Fruit fly (Drosophila melanogaster) whole organism, embryonic: Measurements from ENCODE around the gene Msh6.

Experiments used
- Bgb ChIP-seq: fragments of 200-800 bp; sonication (Bioruptor generic); IDR thresholded peaks from 2 replicates; pipeline ENCODE4 v1.3.6; 2022; ENCODE audit warnings: missing biosample characterization, missing genetic modification characterization; ENCODE audit not compliant: partially characterized antibody
- C15 ChIP-seq: fragments of 200-800 bp; sonication (Bioruptor generic); IDR thresholded peaks from 3 replicates; pipeline ENCODE4 v1.3.6; 2022; ENCODE audit warnings: missing biosample characterization, missing genetic modification characterization
- CG10267 ChIP-seq: fragments of 200-800 bp; sonication (Bioruptor generic); optimal IDR thresholded peaks from 2 replicates; lab custom pipeline; 2018; ENCODE audit warnings: missing biosample characterization, mild to moderate bottlenecking, missing genetic modification characterization, moderate library complexity
- CG11560 ChIP-seq: fragments of 200-800 bp; sonication (Bioruptor generic); IDR thresholded peaks from 3 replicates; pipeline ENCODE4 v1.3.6; 2022; ENCODE audit warnings: missing biosample characterization, missing genetic modification characterization
- CG12659 ChIP-seq: fragments of 200-800 bp; sonication (Bioruptor generic); optimal IDR thresholded peaks from 3 replicates; lab custom pipeline; 2017; ENCODE audit warnings: mild to moderate bottlenecking, missing biosample characterization, missing genetic modification reagents, missing genetic modification characterization
- CG13894 ChIP-seq: fragments of 200-800 bp; sonication (Bioruptor generic); optimal IDR thresholded peaks from 3 replicates; lab custom pipeline; 2018; ENCODE audit warnings: missing biosample characterization, mild to moderate bottlenecking, missing genetic modification characterization, moderate library complexity
- CG15479 ChIP-seq: fragments of 200-800 bp; sonication (Bioruptor generic); optimal IDR thresholded peaks from 3 replicates; lab custom pipeline; 2019; ENCODE audit warnings: missing biosample characterization, mild to moderate bottlenecking, missing genetic modification characterization, moderate library complexity
- CG15601 ChIP-seq: fragments of 200-800 bp; sonication (Bioruptor generic); optimal IDR thresholded peaks from 3 replicates; lab custom pipeline; 2019; ENCODE audit warnings: missing biosample characterization, mild to moderate bottlenecking, missing genetic modification characterization, moderate library complexity
- CG15696 ChIP-seq: fragments of 200-800 bp; sonication (Bioruptor generic); optimal IDR thresholded peaks from 2 replicates; lab custom pipeline; 2019; ENCODE audit warnings: missing biosample characterization, mild to moderate bottlenecking, missing genetic modification characterization, moderate library complexity
- CG1603 ChIP-seq: fragments of 200-800 bp; sonication (Bioruptor generic); optimal IDR thresholded peaks from 2 replicates; lab custom pipeline; 2019; ENCODE audit warnings: missing biosample characterization, mild to moderate bottlenecking, missing genetic modification characterization, moderate library complexity
- CG16815 ChIP-seq: fragments of 200-800 bp; sonication (Bioruptor generic); optimal IDR thresholded peaks from 3 replicates; lab custom pipeline; 2017; ENCODE audit warnings: missing biosample characterization, mild to moderate bottlenecking, missing genetic modification characterization
- CG17359 ChIP-seq: fragments of 200-800 bp; sonication (Bioruptor generic); optimal IDR thresholded peaks from 3 replicates; lab custom pipeline; 2018; ENCODE audit warnings: missing biosample characterization, mild to moderate bottlenecking, missing genetic modification characterization, moderate library complexity
- CG17802 ChIP-seq: fragments of 200-800 bp; sonication (Bioruptor generic); optimal IDR thresholded peaks from 2 replicates; lab custom pipeline; 2018; ENCODE audit warnings: missing biosample characterization, mild to moderate bottlenecking, missing genetic modification characterization, moderate library complexity
- CG17912 ChIP-seq: fragments of 200-800 bp; sonication (Bioruptor generic); optimal IDR thresholded peaks from 2 replicates; lab custom pipeline; 2018; ENCODE audit warnings: missing biosample characterization, mild to moderate bottlenecking, missing genetic modification characterization
- CG2120 ChIP-seq: fragments of 200-800 bp; sonication (Bioruptor generic); optimal IDR thresholded peaks from 3 replicates; lab custom pipeline; 2016; ENCODE audit warnings: missing biosample characterization, missing genetic modification characterization
- CG2199 ChIP-seq: fragments of 200-800 bp; sonication (Bioruptor generic); IDR thresholded peaks from 3 replicates; pipeline ENCODE4 v1.3.6; 2022; ENCODE audit warnings: missing biosample characterization, missing genetic modification characterization
- CG3281 ChIP-seq: fragments of 200-800 bp; sonication (Bioruptor generic); optimal IDR thresholded peaks from 3 replicates; lab custom pipeline; 2017; ENCODE audit warnings: missing biosample characterization, mild to moderate bottlenecking, missing genetic modification characterization
- CG43689 ChIP-seq: fragments of 200-800 bp; sonication (Bioruptor generic); IDR thresholded peaks from 2 replicates; pipeline ENCODE4 v1.3.6; 2022; ENCODE audit warnings: missing biosample characterization, missing genetic modification characterization
- CG4404 ChIP-seq: fragments of 200-800 bp; sonication (Bioruptor generic); IDR thresholded peaks from 2 replicates; pipeline ENCODE4 v1.3.6; 2022; ENCODE audit warnings: missing biosample characterization, missing genetic modification characterization
- CG7372 ChIP-seq: fragments of 200-800 bp; sonication (Bioruptor generic); IDR thresholded peaks from 2 replicates; pipeline ENCODE4 v1.3.6; 2022; ENCODE audit warnings: missing biosample characterization, missing genetic modification characterization
- CG7963 ChIP-seq: fragments of 200-800 bp; sonication (Bioruptor generic); IDR thresholded peaks from 3 replicates; pipeline ENCODE4 v1.3.6; 2022; ENCODE audit warnings: missing biosample characterization, missing genetic modification characterization; ENCODE audit not compliant: partially characterized antibody
- CG9727 ChIP-seq: fragments of 200-800 bp; sonication (Bioruptor generic); optimal IDR thresholded peaks from 3 replicates; lab custom pipeline; 2017; ENCODE audit warnings: missing biosample characterization, mild to moderate bottlenecking, missing genetic modification characterization
- Dp ChIP-seq: fragments of 200-800 bp; sonication (Bioruptor generic); optimal IDR thresholded peaks from 2 replicates; lab custom pipeline; 2018; ENCODE audit warnings: missing biosample characterization, mild to moderate bottlenecking, missing genetic modification characterization, moderate library complexity
- HLHmδ ChIP-seq: fragments of 200-800 bp; sonication (Bioruptor generic); optimal IDR thresholded peaks from 2 replicates; lab custom pipeline; 2018; ENCODE audit warnings: missing biosample characterization, mild to moderate bottlenecking, missing genetic modification characterization, moderate library complexity
- HmgZ ChIP-seq: fragments of 200-800 bp; sonication (Bioruptor generic); optimal IDR thresholded peaks from 2 replicates; lab custom pipeline; 2018; ENCODE audit warnings: missing biosample characterization, mild to moderate bottlenecking, missing genetic modification characterization
- Lhr ChIP-seq: fragments of 200-800 bp; sonication (Bioruptor generic); optimal IDR thresholded peaks from 3 replicates; lab custom pipeline; 2017; ENCODE audit warnings: mild to moderate bottlenecking, missing biosample characterization, missing genetic modification reagents, missing genetic modification characterization
- MESR4 ChIP-seq: fragments of 200-800 bp; sonication (Bioruptor generic); optimal IDR thresholded peaks from 2 replicates; lab custom pipeline; 2018; ENCODE audit warnings: missing biosample characterization, mild to moderate bottlenecking, missing genetic modification characterization, moderate library complexity
- Myb ChIP-seq: fragments of 200-800 bp; sonication (Bioruptor generic); optimal IDR thresholded peaks from 2 replicates; lab custom pipeline; 2016; ENCODE audit warnings: missing biosample characterization, missing genetic modification characterization
- Ptx1 ChIP-seq: fragments of 200-800 bp; sonication (Bioruptor generic); IDR thresholded peaks from 2 replicates; pipeline ENCODE4 v1.3.6; 2022; ENCODE audit warnings: missing biosample characterization, missing genetic modification characterization
- Rfx ChIP-seq: fragments of 200-800 bp; sonication (Bioruptor generic); IDR thresholded peaks from 2 replicates; pipeline ENCODE4 v1.3.6; 2022; ENCODE audit warnings: missing biosample characterization, missing genetic modification characterization
- Ssrp ChIP-seq: fragments of 200-800 bp; sonication (Bioruptor generic); optimal IDR thresholded peaks from 2 replicates; lab custom pipeline; 2018; ENCODE audit warnings: missing biosample characterization, mild to moderate bottlenecking, missing genetic modification characterization, moderate library complexity
- Stat92E ChIP-seq, 3 experiments: fragments of >200 bp in 2 of 3; fragments of 200-800 bp in 1 of 3; sonication (Bioruptor generic) in 1 of 3; optimal IDR thresholded peaks; 2 replicates each; lab custom pipeline; 2017 to 2019; ENCODE audit warnings: missing biosample characterization in 3 of 3, missing genetic modification characterization in 3 of 3, mild to moderate bottlenecking in 1 of 3, moderate library complexity in 1 of 3
- abd-A ChIP-seq: fragments of 200-800 bp; sonication (Bioruptor generic); optimal IDR thresholded peaks from 3 replicates; lab custom pipeline; 2019; ENCODE audit warnings: missing biosample characterization, mild to moderate bottlenecking, missing genetic modification characterization, moderate library complexity
- br ChIP-seq: fragments of >200 bp; optimal IDR thresholded peaks from 2 replicates; lab custom pipeline; 2017
- chinmo ChIP-seq: fragments of 200-800 bp; sonication (Bioruptor generic); IDR thresholded peaks from 4 replicates; pipeline ENCODE4 v1.3.6; 2022; ENCODE audit warnings: missing biosample characterization, missing genetic modification characterization; ENCODE audit not compliant: partially characterized antibody
- esg ChIP-seq: fragments of 200-800 bp; sonication (Bioruptor generic); conservative IDR thresholded peaks from 2 replicates; pipeline ENCODE4 v1.3.6; 2022; ENCODE audit warnings: missing biosample characterization, missing genetic modification characterization
- fd3F ChIP-seq: fragments of 200-800 bp; sonication (Bioruptor generic); optimal IDR thresholded peaks from 2 replicates; lab custom pipeline; 2018; ENCODE audit warnings: missing biosample characterization, mild to moderate bottlenecking, missing genetic modification characterization, moderate library complexity
- gem ChIP-seq: fragments of 200-800 bp; sonication (Bioruptor generic); optimal IDR thresholded peaks from 2 replicates; lab custom pipeline; 2019; ENCODE audit warnings: missing biosample characterization, mild to moderate bottlenecking, missing genetic modification characterization, moderate library complexity
- gfzf ChIP-seq: fragments of 200-800 bp; sonication (Bioruptor generic); optimal IDR thresholded peaks from 2 replicates; lab custom pipeline; 2016; ENCODE audit warnings: missing biosample characterization, mild to moderate bottlenecking, missing genetic modification characterization, moderate library complexity
- hb ChIP-seq: fragments of 200-800 bp; sonication (Bioruptor generic); IDR thresholded peaks from 3 replicates; pipeline ENCODE4 v1.3.6; 2022; ENCODE audit warnings: missing biosample characterization, missing genetic modification characterization; ENCODE audit not compliant: partially characterized antibody
- jing ChIP-seq: fragments of 200-800 bp; sonication (Bioruptor generic); optimal IDR thresholded peaks from 2 replicates; lab custom pipeline; 2018; ENCODE audit warnings: missing biosample characterization, mild to moderate bottlenecking, missing genetic modification characterization
- lov ChIP-seq, 2 experiments: fragments of 200-800 bp in 1 of 2; fragments of >200 bp in 1 of 2; sonication (Bioruptor generic) in 1 of 2; IDR thresholded peaks in 1 of 2; optimal IDR thresholded peaks in 1 of 2; 2 replicates in 1 of 2; 3 replicates in 1 of 2; pipeline versions ENCODE4 v1.3.6 to Lab custom; 2017 to 2022; ENCODE audit warnings: missing biosample characterization in 1 of 2, missing genetic modification characterization in 1 of 2
- ro ChIP-seq: fragments of 200-800 bp; sonication (Bioruptor generic); IDR thresholded peaks from 2 replicates; pipeline ENCODE4 v1.3.6; 2022; ENCODE audit warnings: missing biosample characterization, missing genetic modification characterization
- sens-2 ChIP-seq: fragments of 200-800 bp; sonication (Bioruptor generic); IDR thresholded peaks from 2 replicates; pipeline ENCODE4 v1.3.6; 2022; ENCODE audit warnings: missing biosample characterization, missing genetic modification characterization
- sna ChIP-seq: fragments of 200-800 bp; sonication (Bioruptor generic); IDR thresholded peaks from 2 replicates; pipeline ENCODE4 v1.3.6; 2022; ENCODE audit warnings: missing biosample characterization, missing genetic modification characterization; ENCODE audit not compliant: partially characterized antibody
- ttk ChIP-seq: fragments of 200-800 bp; sonication (Bioruptor generic); IDR thresholded peaks from 2 replicates; pipeline ENCODE4 v2.1.2; 2022; ENCODE audit warnings: missing biosample characterization, missing genetic modification characterization
- unc-4 ChIP-seq: fragments of 200-800 bp; sonication (Bioruptor generic); IDR thresholded peaks from 2 replicates; pipeline ENCODE4 v1.3.6; 2022; ENCODE audit warnings: missing biosample characterization, missing genetic modification characterization; ENCODE audit not compliant: partially characterized antibody
- zfh1 ChIP-seq: fragments of 200-800 bp; sonication (Bioruptor generic); IDR thresholded peaks from 3 replicates; pipeline ENCODE4 v1.3.6; 2022; ENCODE audit warnings: missing biosample characterization, missing genetic modification characterization
- zfh2 ChIP-seq: fragments of 200-800 bp; sonication (Bioruptor generic); optimal IDR thresholded peaks from 2 replicates; lab custom pipeline; 2016; ENCODE audit warnings: missing biosample characterization, missing genetic modification characterization

Msh6 gene

DNA sequence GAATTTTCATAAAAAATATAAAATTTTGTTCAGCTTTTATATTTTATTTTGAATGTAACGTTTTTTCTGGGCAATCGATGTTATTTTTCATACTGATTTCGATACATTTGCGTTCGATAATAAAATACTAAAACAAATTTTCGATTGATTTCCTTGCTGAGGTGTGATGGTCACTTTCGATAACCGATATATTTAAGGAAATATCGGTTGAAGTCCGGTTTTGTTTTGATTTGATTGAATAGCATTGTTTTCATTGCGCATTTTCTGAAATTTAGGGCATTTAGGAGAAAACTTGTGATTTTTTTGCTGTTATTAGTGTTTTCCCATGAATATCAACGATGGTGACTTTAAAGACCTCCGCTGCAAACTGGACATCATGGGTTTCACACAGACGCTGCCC, 41.8 kb downstream of the Msh6 start, which contains the start of gene Cep135 (continued):
- TF ChIP-seq CG4404 (GFP tag; lab: Robert Waterston, UW) (no peak), zfh1 (GFP tag; lab: Robert Waterston, UW) (no peak), CG17359 (tag; lab: Kevin White, UChicago) (no peak), Lhr (GFP tag; lab: Kevin White, UChicago) (no peak), CG2199 (no peak), CG12659 (GFP tag; lab: Kevin White, UChicago) (peak; percentile 28), CG15601 (tag; lab: Kevin White, UChicago) (peak; percentile 100), CG3281 (GFP tag; lab: Kevin White, UChicago) (no peak), Dp (GFP tag; lab: Kevin White, UChicago) (peak; percentile 81), HLHmδ (GFP tag; lab: Kevin White, UChicago) (no peak), Rfx (GFP tag; lab: Robert Waterston, UW) (no peak), CG1603 (tag; lab: Kevin White, UChicago) (no peak), CG15479 (GFP tag; lab: Kevin White, UChicago) (peak; percentile 53), hb (GFP tag; lab: Robert Waterston, UW) (peak; percentile 85), CG2120 (no peak), CG7963 (GFP tag; lab: Robert Waterston, UW) (peak; percentile 86), zfh2 (GFP tag; lab: Kevin White, UChicago) (no peak), CG7372 (GFP tag; lab: Robert Waterston, UW) (no peak), CG15696 (no peak), CG9727 (GFP tag; lab: Kevin White, UChicago) (no peak), ttk (GFP tag; lab: Robert Waterston, UW) (no peak), chinmo (peak; percentile 86; the same call in 2 of the 4 replicates), fd3F (GFP tag; lab: Kevin White, UChicago) (no peak), CG17912 (GFP tag; lab: Kevin White, UChicago) (no peak), esg (no peak), Ptx1 (GFP tag; lab: Robert Waterston, UW) (no peak), CG10267 (tag; lab: Kevin White, UChicago) (peak; percentile 80), br (no peak), sna (GFP tag; lab: Robert Waterston, UW) (peak; percentile 98), Stat92E (GFP tag; optimal IDR thresholded peaks at IDR 0.05; lab: Kevin White, UChicago) (peak in 1 of 3 experiments; percentile 15), Ssrp (tag; lab: Kevin White, UChicago) (no peak), CG13894 (no peak), sens-2 (GFP tag; lab: Robert Waterston, UW) (no peak), CG11560 (tag; lab: Robert Waterston, UW) (no peak), jing (GFP tag; lab: Kevin White, UChicago) (no peak), gem (tag; lab: Kevin White, UChicago) (no peak), ro (GFP tag; lab: Robert Waterston, UW) (no peak), HmgZ (tag; lab: Kevin White, UChicago) (no peak), MESR4 (GFP tag; lab: Kevin White, UChicago) (peak; percentile 15), unc-4 (GFP tag; lab: Robert Waterston, UW) (peak; percentile 80), Myb (peak; percentile 96), CG43689 (no peak), lov (optimal IDR thresholded peaks at IDR 0.05; lab: Kevin White, UChicago) (no peak), lov (GFP tag; IDR thresholded peaks at IDR 0.05; lab: Robert Waterston, UW) (no peak), abd-A (tag; lab: Kevin White, UChicago) (no peak), gfzf (GFP tag; lab: Kevin White, UChicago) (peak; percentile 55), CG16815 (GFP tag; lab: Kevin White, UChicago) (no peak), CG17802 (tag; lab: Kevin White, UChicago) (no peak), Bgb (GFP tag; lab: Robert Waterston, UW) (peak; percentile 87), C15 (GFP tag; lab: Robert Waterston, UW) (no peak)
